Worm (Caenorhabditis elegans) whole organism, L3 larva: ENCODE measurements around the gene wrt-1.

Source experiments
- ZK546.5 ChIP-seq: sonication (generic microtip); optimal IDR thresholded peaks from 2 replicates; lab custom pipeline; 2017; ENCODE audit warnings: missing biosample characterization, missing genetic modification characterization
- ama-1 ChIP-seq: fragments of 150-350 bp; optimal IDR thresholded peaks from 2 replicates; lab custom pipeline; 2018
- nhr-11 ChIP-seq: fragments of 150-350 bp; optimal IDR thresholded peaks from 2 replicates; lab custom pipeline; 2014; ENCODE audit warnings: missing biosample characterization, missing genetic modification characterization

DNA sequence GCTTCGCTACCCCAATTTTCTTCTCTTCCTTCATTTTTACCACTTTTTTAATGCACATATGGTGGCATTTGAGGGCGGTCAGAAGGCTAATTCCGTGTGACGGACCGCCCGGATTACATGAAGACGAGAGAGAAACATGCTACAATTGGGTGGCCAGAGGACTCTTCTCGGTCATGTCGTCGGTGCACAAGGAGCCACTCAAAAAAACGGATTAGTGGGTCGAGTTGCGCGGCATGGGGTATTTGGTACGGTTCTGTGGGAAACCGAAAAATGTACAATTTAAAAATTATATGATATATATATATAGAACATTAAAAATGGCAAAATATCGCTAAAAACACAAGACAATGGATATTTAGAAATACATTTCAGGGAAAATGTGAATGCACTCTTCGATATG is 40.0 kb downstream of the wrt-1 start:
- TF ChIP-seq ZK546.5 (tag; lab: Kevin White, UChicago) (no peak), nhr-11 (tag; lab: Kevin White, UChicago) (no peak), ama-1 (lab: Kevin White, UChicago) (no peak)
